Fruit fly (Drosophila melanogaster): ENCODE measurements around the gene neur.

The neur gene

dm6 chr3R:9024835-9025510, 14.3 kb downstream of the neur start:
- TF ChIP-seq pan (optimal IDR thresholded peaks at IDR 0.05) (no peak), h (GFP tag; optimal IDR thresholded peaks at IDR 0.05) (no peak), br (GFP tag; optimal IDR thresholded peaks at IDR 0.05) (no peak), Myc (optimal IDR thresholded peaks at IDR 0.05) (no peak), Dfd (GFP tag; optimal IDR thresholded peaks at IDR 0.05) (no peak), sv (GFP tag; optimal IDR thresholded peaks at IDR 0.05) (no peak), foxo (GFP tag; optimal IDR thresholded peaks at IDR 0.05) (no peak), N (GFP tag; optimal IDR thresholded peaks at IDR 0.05) (no peak)

- no peak for TF ChIP-seq Jra (GFP tag; optimal IDR thresholded peaks at IDR 0.05)
- TF ChIP-seq Hnf4 (GFP tag; optimal IDR thresholded peaks at IDR 0.05): no peak
- no peak for TF ChIP-seq CG32264 (GFP tag; optimal IDR thresholded peaks at IDR 0.05)
- no peak for TF ChIP-seq Vsx2 (GFP tag; optimal IDR thresholded peaks at IDR 0.05; ENCODE audit: partially characterized antibody)
- no peak for TF ChIP-seq dl (GFP tag; optimal IDR thresholded peaks at IDR 0.05; ENCODE audit: insufficient read depth in 1 of 2, partially characterized antibody in 2 of 2)
- no peak for TF ChIP-seq rgr (GFP tag; optimal IDR thresholded peaks at IDR 0.05)
- no peak for TF ChIP-seq CrebA (GFP tag; optimal IDR thresholded peaks at IDR 0.05; ENCODE audit: borderline replicate concordance)
- TF ChIP-seq CG9705 (GFP tag; optimal IDR thresholded peaks at IDR 0.05): no peak
- no peak for TF ChIP-seq dmrt93B (GFP tag; optimal IDR thresholded peaks at IDR 0.05)
These were observed 15.3 kb downstream of the neur start for dm6 chr3R:9023934-9024333.

dm6 chr3R:9019689-9020138, 19.6 kb downstream of the neur start, which contains the start of gene tgo:
TSS of gene tgo (minus strand) at chr3R:9020022.
- TF ChIP-seq Rel (GFP tag; optimal IDR thresholded peaks at IDR 0.05) (no peak), Rel (tag; optimal IDR thresholded peaks at IDR 0.05) (peak; percentile 57), HLH106 (tag; optimal IDR thresholded peaks at IDR 0.05) (no peak), Myc (optimal IDR thresholded peaks at IDR 0.05) (no peak), jim (GFP tag; optimal IDR thresholded peaks at IDR 0.05) (no peak), Mio (GFP tag; optimal IDR thresholded peaks at IDR 0.05) (no peak), Vsx2 (GFP tag; optimal IDR thresholded peaks at IDR 0.05; ENCODE audit: partially characterized antibody) (no peak), CG32264 (GFP tag; optimal IDR thresholded peaks at IDR 0.05) (no peak), woc (GFP tag; optimal IDR thresholded peaks at IDR 0.05) (no peak), fru (GFP tag; optimal IDR thresholded peaks at IDR 0.05) (peak; percentile 76), pan (optimal IDR thresholded peaks at IDR 0.05) (no peak), Sp1 (GFP tag; optimal IDR thresholded peaks at IDR 0.05) (no peak), Hnf4 (GFP tag; optimal IDR thresholded peaks at IDR 0.05) (no peak), rgr (GFP tag; optimal IDR thresholded peaks at IDR 0.05) (no peak), CrebA (GFP tag; optimal IDR thresholded peaks at IDR 0.05; ENCODE audit: borderline replicate concordance) (no peak), Abd-B (GFP tag; optimal IDR thresholded peaks at IDR 0.05) (no peak), usp (GFP tag; optimal IDR thresholded peaks at IDR 0.05) (no peak), br (GFP tag; optimal IDR thresholded peaks at IDR 0.05) (no peak), dl (GFP tag; optimal IDR thresholded peaks at IDR 0.05; ENCODE audit: insufficient read depth in 1 of 2, partially characterized antibody in 2 of 2) (no peak), Dif (GFP tag; optimal IDR thresholded peaks at IDR 0.05; ENCODE audit: partially characterized antibody) (peak; percentile 7)

dm6 chr3R:9016869-9017268, 22.4 kb downstream of the neur start:
- TF ChIP-seq dl (GFP tag; optimal IDR thresholded peaks at IDR 0.05; ENCODE audit: insufficient read depth in 1 of 2, partially characterized antibody in 2 of 2) (no peak), GATAd (GFP tag; optimal IDR thresholded peaks at IDR 0.05) (no peak), Dif (GFP tag; optimal IDR thresholded peaks at IDR 0.05; ENCODE audit: partially characterized antibody) (no peak), pan (optimal IDR thresholded peaks at IDR 0.05) (no peak), sage (GFP tag; optimal IDR thresholded peaks at IDR 0.05) (no peak), lola (GFP tag; optimal IDR thresholded peaks at IDR 0.05) (no peak), Dfd (GFP tag; optimal IDR thresholded peaks at IDR 0.05) (no peak), OdsH (GFP tag; optimal IDR thresholded peaks at IDR 0.05) (no peak), Vsx2 (GFP tag; optimal IDR thresholded peaks at IDR 0.05; ENCODE audit: partially characterized antibody) (no peak)

Data from whole organism, wandering third instar larva.